Worm (Caenorhabditis elegans): ENCODE results near the gene strd-1.

The strd-1 gene

ce11 chrIII:10985559-10986036 lies 38.3 kb downstream of the strd-1 start, which contains the start of gene col-93:
Gene col-93, minus strand, starts transcription at chrIII:10985609.
- no peak for TF ChIP-seq T26A8.4 (GFP tag; IDR thresholded peaks at IDR 0.05)
- TF ChIP-seq dve-1 (tag; optimal IDR thresholded peaks at IDR 0.05; ENCODE audit: insufficient read depth), result peak; percentile 21
- TF ChIP-seq cey-2 (tag; optimal IDR thresholded peaks at IDR 0.05; ENCODE audit: borderline replicate concordance, insufficient read depth), result peak; percentile 20
- TF ChIP-seq mes-2 (tag; optimal IDR thresholded peaks at IDR 0.05; ENCODE audit: poor library complexity, severe bottlenecking), result peak; percentile 12
- peak; percentile 48 for TF ChIP-seq nhr-25 (tag; optimal IDR thresholded peaks at IDR 0.05; ENCODE audit: borderline replicate concordance, insufficient read depth)
- TF ChIP-seq spr-1 (tag; optimal IDR thresholded peaks at IDR 0.05), result no peak
- peak; percentile 67 for TF ChIP-seq nhr-10 (tag; optimal IDR thresholded peaks at IDR 0.05)
- TF ChIP-seq tag-97 (GFP tag; IDR thresholded peaks at IDR 0.05), result no peak

- TF ChIP-seq mes-2 (tag; optimal IDR thresholded peaks at IDR 0.05; ENCODE audit: poor library complexity, severe bottlenecking) (peak; percentile 13), ama-1 (optimal IDR thresholded peaks at IDR 0.05) (peak; percentile 22), aha-1 (tag) (peak; percentile 87)
Observed at ce11 chrIII:10986438-10986837, 39.2 kb downstream of the strd-1 start.

ce11 chrIII:10987561-10988184 lies 40.4 kb downstream of the strd-1 start, which contains the start of gene col-94:
Gene col-94, minus strand, starts transcription at chrIII:10987873.
- TF ChIP-seq lin-29 (GFP tag; IDR thresholded peaks at IDR 0.05) (no peak), dpl-1 (GFP tag; optimal IDR thresholded peaks at IDR 0.05) (no peak), lsy-2 (tag; optimal IDR thresholded peaks at IDR 0.05) (no peak), gei-8 (GFP tag; optimal IDR thresholded peaks at IDR 0.05) (no peak), hmg-1.1 (GFP tag; IDR thresholded peaks at IDR 0.05) (no peak), nhr-6 (tag; optimal IDR thresholded peaks at IDR 0.05) (no peak), zip-2 (tag; optimal IDR thresholded peaks at IDR 0.05) (no peak), skn-1 (tag; optimal IDR thresholded peaks at IDR 0.05) (no peak), lin-38 (GFP tag; IDR thresholded peaks at IDR 0.05) (0 out of 2 replicates have a peak, but pooled peaks have one; percentile 16), hlh-11 (tag; optimal IDR thresholded peaks at IDR 0.05) (peak; percentile 3), ztf-7 (tag; optimal IDR thresholded peaks at IDR 0.05) (no peak), dmd-9 (GFP tag; IDR thresholded peaks at IDR 0.05) (no peak), daf-8 (GFP tag; IDR thresholded peaks at IDR 0.05) (0 out of 2 replicates have a peak, but pooled peaks have one; percentile 25), aha-1 (tag) (peak; percentile 71), F37D6.2 (tag; optimal IDR thresholded peaks at IDR 0.05) (no peak), Y5F2A.4 (GFP tag; optimal IDR thresholded peaks at IDR 0.05) (no peak), vab-7 (GFP tag; IDR thresholded peaks at IDR 0.05) (no peak), nhr-76 (tag; optimal IDR thresholded peaks at IDR 0.05) (no peak), Y75B8A.6 (GFP tag; IDR thresholded peaks at IDR 0.05) (no peak), zfp-2 (tag; optimal IDR thresholded peaks at IDR 0.05) (no peak), ZK546.5 (tag; optimal IDR thresholded peaks at IDR 0.05) (no peak), T26A8.4 (GFP tag; IDR thresholded peaks at IDR 0.05) (0 out of 2 replicates have a peak, but pooled peaks have one; percentile 11), mdt-29 (GFP tag; IDR thresholded peaks at IDR 0.05) (no peak), cey-2 (tag; optimal IDR thresholded peaks at IDR 0.05; ENCODE audit: borderline replicate concordance, insufficient read depth) (no peak), ama-1 (optimal IDR thresholded peaks at IDR 0.05) (peak; percentile 88), snpc-1.2 (GFP tag; IDR thresholded peaks at IDR 0.05) (no peak), D1046.2 (GFP tag; IDR thresholded peaks at IDR 0.05) (no peak), unc-62 (GFP tag; optimal IDR thresholded peaks at IDR 0.05 in 1 of 2) (peak in 1 of 2 experiments; percentile 56), unc-62 (tag; optimal IDR thresholded peaks at IDR 0.05) (no peak), unc-39 (tag; optimal IDR thresholded peaks at IDR 0.05) (no peak), lin-39 (tag; optimal IDR thresholded peaks at IDR 0.05) (no peak)

All from whole organism, L4 larva.